Fruit fly (Drosophila melanogaster) whole organism: ENCODE measurements around the gene CG12498.

Experiments
- CG8478 ChIP-seq: fragments of >200 bp; optimal IDR thresholded peaks from 2 replicates; lab custom pipeline; 2018; ENCODE audit warnings: inconsistent platforms
- Dll ChIP-seq: fragments of >200 bp; optimal IDR thresholded peaks from 2 replicates; lab custom pipeline; 2017
- EcR ChIP-seq, 2 experiments: fragments of >200 bp; optimal IDR thresholded peaks; 2 replicates each; lab custom pipeline; 2017; ENCODE audit warnings: missing biosample characterization in 2 of 2, missing genetic modification characterization in 2 of 2, missing genetic modification reagents in 2 of 2
- psq ChIP-seq: fragments of >200 bp; optimal IDR thresholded peaks from 2 replicates; lab custom pipeline; 2017

DNA sequence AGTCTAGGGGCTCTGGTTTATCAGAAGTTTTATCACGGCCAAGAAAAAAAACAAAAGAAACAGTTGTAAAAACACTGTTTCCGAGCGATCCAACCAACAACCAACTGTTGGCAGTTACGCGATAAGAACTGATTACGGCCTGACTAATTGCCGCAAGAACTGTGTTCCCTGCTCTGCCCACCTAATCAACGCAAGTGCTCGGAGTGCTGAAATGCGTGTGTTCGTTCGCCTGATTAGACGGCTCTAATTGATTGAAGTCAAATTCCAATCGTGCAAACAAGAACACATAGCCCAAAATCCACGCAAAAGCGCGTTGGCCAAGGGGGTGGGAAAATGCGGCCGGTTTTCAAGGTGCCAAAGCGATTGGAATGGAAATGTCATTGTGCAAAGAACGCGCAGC lies 21.8 kb upstream of the CG12498 start:
- TF ChIP-seq Dll (lab: Kevin White, UChicago) (no peak), CG8478 (lab: Kevin White, UChicago) (no peak), psq (lab: Kevin White, UChicago) (no peak), EcR (GFP tag; optimal IDR thresholded peaks at IDR 0.05; lab: Kevin White, UChicago) (no peak)
